Fruit fly (Drosophila melanogaster) whole organism, embryonic: Measurements from ENCODE around the gene CG46458.

ENCODE experiments used
- CG10959 ChIP-seq: fragments of 200-800 bp; sonication (Bioruptor generic); IDR thresholded peaks from 2 replicates; pipeline ENCODE4 v1.3.6; 2022; ENCODE audit warnings: missing biosample characterization, missing genetic modification characterization
- CG11247 ChIP-seq: fragments of 200-800 bp; sonication (Bioruptor generic); IDR thresholded peaks from 2 replicates; pipeline ENCODE4 v1.3.6; 2022; ENCODE audit warnings: missing biosample characterization, missing genetic modification characterization
- CG11723 ChIP-seq: fragments of 200-800 bp; sonication (Bioruptor generic); optimal IDR thresholded peaks from 2 replicates; lab custom pipeline; 2017; ENCODE audit warnings: missing biosample characterization, mild to moderate bottlenecking, missing genetic modification characterization
- CG13424 ChIP-seq: fragments of 200-800 bp; sonication (Bioruptor generic); optimal IDR thresholded peaks from 2 replicates; lab custom pipeline; 2019; ENCODE audit warnings: missing biosample characterization, mild to moderate bottlenecking, missing genetic modification characterization, moderate library complexity
- CG15011 ChIP-seq: fragments of 200-800 bp; sonication (Bioruptor generic); optimal IDR thresholded peaks from 3 replicates; lab custom pipeline; 2018; ENCODE audit warnings: missing biosample characterization, mild to moderate bottlenecking, missing genetic modification characterization
- CG15269 ChIP-seq: fragments of 200-800 bp; sonication (Bioruptor generic); optimal IDR thresholded peaks from 2 replicates; lab custom pipeline; 2018; ENCODE audit warnings: missing biosample characterization, mild to moderate bottlenecking, missing genetic modification characterization, moderate library complexity
- CG1603 ChIP-seq: fragments of 200-800 bp; sonication (Bioruptor generic); optimal IDR thresholded peaks from 2 replicates; lab custom pipeline; 2019; ENCODE audit warnings: missing biosample characterization, mild to moderate bottlenecking, missing genetic modification characterization, moderate library complexity
- CG16779 ChIP-seq: fragments of 200-800 bp; sonication (Bioruptor generic); IDR thresholded peaks from 2 replicates; pipeline ENCODE4 v1.3.6; 2022; ENCODE audit warnings: missing biosample characterization, missing genetic modification characterization
- CG16815 ChIP-seq: fragments of 200-800 bp; sonication (Bioruptor generic); optimal IDR thresholded peaks from 3 replicates; lab custom pipeline; 2017; ENCODE audit warnings: missing biosample characterization, mild to moderate bottlenecking, missing genetic modification characterization
- CG2116 ChIP-seq: fragments of 200-800 bp; sonication (Bioruptor generic); optimal IDR thresholded peaks from 3 replicates; lab custom pipeline; 2018; ENCODE audit warnings: missing biosample characterization, mild to moderate bottlenecking, missing genetic modification characterization
- CG30403 ChIP-seq: fragments of 200-800 bp; sonication (Bioruptor generic); optimal IDR thresholded peaks from 3 replicates; lab custom pipeline; 2016; ENCODE audit warnings: missing biosample characterization, missing genetic modification characterization
- CG4424 ChIP-seq: fragments of 200-800 bp; sonication (Bioruptor generic); optimal IDR thresholded peaks from 3 replicates; lab custom pipeline; 2016; ENCODE audit warnings: missing biosample characterization, missing genetic modification characterization
- CG6254 ChIP-seq: fragments of 200-800 bp; sonication (Bioruptor generic); optimal IDR thresholded peaks from 3 replicates; lab custom pipeline; 2017; ENCODE audit warnings: mild to moderate bottlenecking, missing biosample characterization, missing genetic modification reagents, missing genetic modification characterization
- CG6813 ChIP-seq: fragments of 200-800 bp; sonication (Bioruptor generic); optimal IDR thresholded peaks from 2 replicates; lab custom pipeline; 2017; ENCODE audit warnings: missing biosample characterization, missing genetic modification characterization, mild to moderate bottlenecking, moderate library complexity, missing genetic modification reagents
- CG7556 ChIP-seq: fragments of 200-800 bp; sonication (Bioruptor generic); optimal IDR thresholded peaks from 2 replicates; lab custom pipeline; 2017; ENCODE audit warnings: missing biosample characterization, mild to moderate bottlenecking, missing genetic modification characterization
- CG7987 ChIP-seq: fragments of 200-800 bp; sonication (Bioruptor generic); optimal IDR thresholded peaks from 2 replicates; lab custom pipeline; 2018; ENCODE audit warnings: missing biosample characterization, mild to moderate bottlenecking, missing genetic modification characterization, moderate library complexity
- CG8388 ChIP-seq: fragments of 200-800 bp; sonication (Bioruptor generic); optimal IDR thresholded peaks from 2 replicates; lab custom pipeline; 2019; ENCODE audit warnings: missing biosample characterization, mild to moderate bottlenecking, missing genetic modification characterization, moderate library complexity
- CG9817 ChIP-seq: fragments of 200-800 bp; sonication (Bioruptor generic); optimal IDR thresholded peaks from 2 replicates; lab custom pipeline; 2018; ENCODE audit warnings: missing biosample characterization, mild to moderate bottlenecking, missing genetic modification characterization, moderate library complexity
- CG9876 ChIP-seq: fragments of 200-800 bp; sonication (Bioruptor generic); optimal IDR thresholded peaks from 2 replicates; lab custom pipeline; 2016; ENCODE audit warnings: missing biosample characterization, missing genetic modification characterization
- H2.0 ChIP-seq: fragments of 200-800 bp; sonication (Bioruptor generic); IDR thresholded peaks from 2 replicates; pipeline ENCODE4 v1.3.6; 2022; ENCODE audit warnings: missing biosample characterization, missing genetic modification characterization
- NC2β ChIP-seq: fragments of 200-800 bp; sonication (Bioruptor generic); optimal IDR thresholded peaks from 2 replicates; lab custom pipeline; 2016; ENCODE audit warnings: missing biosample characterization, missing genetic modification characterization
- Neu2 ChIP-seq: fragments of 200-800 bp; sonication (Bioruptor generic); optimal IDR thresholded peaks from 3 replicates; lab custom pipeline; 2016; ENCODE audit warnings: missing biosample characterization, missing genetic modification characterization, borderline replicate concordance
- Ravus ChIP-seq: fragments of 200-800 bp; sonication (Bioruptor generic); IDR thresholded peaks from 2 replicates; pipeline ENCODE4 v1.3.6; 2022; ENCODE audit warnings: missing biosample characterization, missing genetic modification characterization
- Scr ChIP-seq: fragments of 200-800 bp; sonication (Bioruptor generic); IDR thresholded peaks from 2 replicates; pipeline ENCODE4 v1.3.6; 2022; ENCODE audit warnings: missing biosample characterization, missing genetic modification characterization; ENCODE audit not compliant: partially characterized antibody
- Side ChIP-seq: fragments of 200-800 bp; sonication (Bioruptor generic); optimal IDR thresholded peaks from 2 replicates; lab custom pipeline; 2016; ENCODE audit warnings: missing biosample characterization, missing genetic modification characterization
- Spps ChIP-seq: fragments of 200-800 bp; sonication (Bioruptor generic); optimal IDR thresholded peaks from 2 replicates; lab custom pipeline; 2018; ENCODE audit warnings: missing biosample characterization, mild to moderate bottlenecking, missing genetic modification characterization
- Ssrp ChIP-seq: fragments of 200-800 bp; sonication (Bioruptor generic); optimal IDR thresholded peaks from 2 replicates; lab custom pipeline; 2018; ENCODE audit warnings: missing biosample characterization, mild to moderate bottlenecking, missing genetic modification characterization, moderate library complexity
- Taf1 ChIP-seq: fragments of 200-800 bp; sonication (Bioruptor generic); IDR thresholded peaks from 2 replicates; pipeline ENCODE4 v1.3.6; 2022; ENCODE audit warnings: missing biosample characterization, missing genetic modification characterization
- Xrp1 ChIP-seq: fragments of 200-800 bp; sonication (Bioruptor generic); IDR thresholded peaks from 2 replicates; pipeline ENCODE4 v1.3.6; 2022; ENCODE audit warnings: missing biosample characterization, missing genetic modification characterization
- ato ChIP-seq: fragments of 200-800 bp; sonication (Bioruptor generic); IDR thresholded peaks from 2 replicates; pipeline ENCODE4 v1.3.6; 2022; ENCODE audit warnings: missing biosample characterization, missing genetic modification characterization; ENCODE audit not compliant: partially characterized antibody
- bowl ChIP-seq: fragments of 200-800 bp; sonication (Bioruptor generic); IDR thresholded peaks from 2 replicates; pipeline ENCODE4 v1.3.6; 2022; ENCODE audit warnings: missing biosample characterization, missing genetic modification characterization
- cad ChIP-seq: fragments of >200 bp; optimal IDR thresholded peaks from 2 replicates; lab custom pipeline; 2017; ENCODE audit warnings: missing biosample characterization, missing genetic modification characterization
- cato ChIP-seq: fragments of 200-800 bp; sonication (Bioruptor generic); optimal IDR thresholded peaks from 2 replicates; lab custom pipeline; 2016; ENCODE audit warnings: missing biosample characterization, missing genetic modification characterization, borderline replicate concordance
- cg ChIP-seq: fragments of 200-800 bp; sonication (Bioruptor generic); optimal IDR thresholded peaks from 3 replicates; lab custom pipeline; 2019; ENCODE audit warnings: missing biosample characterization, mild to moderate bottlenecking, missing genetic modification characterization, moderate library complexity
- crp ChIP-seq, 2 experiments: fragments of 200-800 bp; sonication (Bioruptor generic); optimal IDR thresholded peaks; 2 replicates in 1 of 2; 3 replicates in 1 of 2; lab custom pipeline; 2017; ENCODE audit warnings: missing biosample characterization in 2 of 2, missing genetic modification characterization in 2 of 2, mild to moderate bottlenecking in 1 of 2, moderate library complexity in 1 of 2
- eve ChIP-seq, 2 experiments: fragments of >200 bp; optimal IDR thresholded peaks; 2 replicates each; lab custom pipeline; 2017; ENCODE audit warnings: missing biosample characterization in 2 of 2, missing genetic modification characterization in 2 of 2
- exex ChIP-seq: fragments of 200-800 bp; sonication (Bioruptor generic); optimal IDR thresholded peaks from 4 replicates; lab custom pipeline; 2018; ENCODE audit warnings: missing biosample characterization, mild to moderate bottlenecking, missing genetic modification characterization, moderate library complexity
- fd96Cb ChIP-seq: fragments of 200-800 bp; sonication (Bioruptor generic); optimal IDR thresholded peaks from 2 replicates; lab custom pipeline; 2018; ENCODE audit warnings: missing biosample characterization, mild to moderate bottlenecking, missing genetic modification characterization, moderate library complexity
- fu2 ChIP-seq: fragments of 200-800 bp; sonication (Bioruptor generic); optimal IDR thresholded peaks from 2 replicates; lab custom pipeline; 2016; ENCODE audit warnings: missing biosample characterization, missing genetic modification characterization
- h ChIP-seq: fragments of >200 bp; optimal IDR thresholded peaks from 2 replicates; lab custom pipeline; 2017
- knrl ChIP-seq: fragments of 200-800 bp; sonication (Bioruptor generic); IDR thresholded peaks from 3 replicates; pipeline ENCODE4 v1.3.6; 2022; ENCODE audit warnings: missing biosample characterization, missing genetic modification characterization; ENCODE audit not compliant: partially characterized antibody
- odd ChIP-seq: fragments of 200-800 bp; sonication (Bioruptor generic); optimal IDR thresholded peaks from 2 replicates; lab custom pipeline; 2017; ENCODE audit warnings: missing biosample characterization, mild to moderate bottlenecking, missing genetic modification characterization
- pzg ChIP-seq: fragments of 200-800 bp; sonication (Bioruptor generic); optimal IDR thresholded peaks from 3 replicates; lab custom pipeline; 2018; ENCODE audit warnings: missing biosample characterization, mild to moderate bottlenecking, missing genetic modification characterization, moderate library complexity
- ranshi ChIP-seq: fragments of 200-800 bp; sonication (Bioruptor generic); IDR thresholded peaks from 2 replicates; pipeline ENCODE4 v1.3.6; 2022; ENCODE audit warnings: missing biosample characterization, missing genetic modification characterization
- ro ChIP-seq: fragments of 200-800 bp; sonication (Bioruptor generic); IDR thresholded peaks from 2 replicates; pipeline ENCODE4 v1.3.6; 2022; ENCODE audit warnings: missing biosample characterization, missing genetic modification characterization
- so ChIP-seq: fragments of 200-800 bp; sonication (Bioruptor generic); IDR thresholded peaks from 3 replicates; pipeline ENCODE4 v1.3.6; 2022; ENCODE audit warnings: missing biosample characterization, missing genetic modification characterization
- sob ChIP-seq: fragments of 200-800 bp; sonication (Bioruptor generic); IDR thresholded peaks from 2 replicates; pipeline ENCODE4 v1.3.6; 2022; ENCODE audit warnings: missing biosample characterization, missing genetic modification characterization
- stwl ChIP-seq: fragments of 200-800 bp; sonication (Bioruptor generic); optimal IDR thresholded peaks from 3 replicates; lab custom pipeline; 2018; ENCODE audit warnings: missing biosample characterization, mild to moderate bottlenecking, missing genetic modification characterization, moderate library complexity
- toy ChIP-seq: fragments of 200-800 bp; sonication (Bioruptor generic); IDR thresholded peaks from 2 replicates; pipeline ENCODE4 v1.3.6; 2022; ENCODE audit warnings: missing biosample characterization, missing genetic modification characterization
- trem ChIP-seq: fragments of 200-800 bp; optimal IDR thresholded peaks from 3 replicates; lab custom pipeline; 2019; ENCODE audit warnings: missing biosample characterization, mild to moderate bottlenecking, missing genetic modification characterization, moderate library complexity
- unc-4 ChIP-seq: fragments of 200-800 bp; sonication (Bioruptor generic); IDR thresholded peaks from 2 replicates; pipeline ENCODE4 v1.3.6; 2022; ENCODE audit warnings: missing biosample characterization, missing genetic modification characterization; ENCODE audit not compliant: partially characterized antibody
- wor ChIP-seq: fragments of 200-800 bp; sonication (Bioruptor generic); IDR thresholded peaks from 2 replicates; pipeline ENCODE4 v1.3.6; 2022; ENCODE audit warnings: missing biosample characterization, missing genetic modification characterization

Gene CG46458

DNA sequence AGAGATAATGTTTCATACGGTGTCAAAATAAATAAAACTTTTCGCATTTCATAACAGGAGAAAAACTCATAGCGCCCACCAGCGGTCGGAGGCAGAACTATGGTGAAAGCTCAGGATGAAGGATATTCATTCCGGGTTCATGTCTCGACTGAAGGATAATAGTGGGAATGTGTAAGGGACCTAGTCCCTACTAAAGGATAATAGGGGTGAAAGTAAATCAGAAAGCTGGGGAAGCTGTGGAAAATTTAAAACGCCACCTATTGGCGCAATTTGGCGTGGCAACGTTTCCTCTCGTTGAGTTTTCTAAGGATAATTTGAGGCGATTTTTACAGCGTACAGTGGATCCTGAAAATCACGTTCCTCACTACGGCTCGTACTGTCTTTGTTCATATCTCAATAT, 15.1 kb upstream of the CG46458 start (continued):
- TF ChIP-seq CG6813 (GFP tag; lab: Kevin White, UChicago) (peak; percentile 53), CG9817 (tag; lab: Kevin White, UChicago) (no peak), knrl (GFP tag; lab: Robert Waterston, UW) (no peak), CG16815 (GFP tag; lab: Kevin White, UChicago) (no peak), ro (GFP tag; lab: Robert Waterston, UW) (no peak), cg (GFP tag; lab: Kevin White, UChicago) (no peak), CG30403 (GFP tag; lab: Kevin White, UChicago) (no peak), trem (tag; lab: Kevin White, UChicago) (peak; percentile 13), wor (GFP tag; lab: Robert Waterston, UW) (no peak), CG1603 (tag; lab: Kevin White, UChicago) (peak; percentile 23), Ssrp (tag; lab: Kevin White, UChicago) (no peak), Ravus (GFP tag; lab: Robert Waterston, UW) (no peak), ranshi (GFP tag; lab: Robert Waterston, UW) (no peak), NC2β (no peak), CG16779 (GFP tag; lab: Robert Waterston, UW) (no peak), cato (GFP tag; lab: Kevin White, UChicago) (no peak), ato (GFP tag; lab: Robert Waterston, UW) (no peak), h (no peak), so (no peak), odd (GFP tag; lab: Kevin White, UChicago) (no peak), pzg (GFP tag; lab: Kevin White, UChicago) (no peak), CG10959 (GFP tag; lab: Robert Waterston, UW) (no peak), bowl (GFP tag; lab: Robert Waterston, UW) (no peak), Scr (GFP tag; lab: Robert Waterston, UW) (no peak), eve (GFP tag; optimal IDR thresholded peaks at IDR 0.05; lab: Kevin White, UChicago) (no peak), Neu2 (GFP tag; lab: Kevin White, UChicago) (peak; percentile 31), unc-4 (GFP tag; lab: Robert Waterston, UW) (no peak), CG8388 (GFP tag; lab: Kevin White, UChicago) (peak; percentile 23), CG7556 (GFP tag; lab: Kevin White, UChicago) (no peak), Xrp1 (GFP tag; lab: Robert Waterston, UW) (peak; percentile 29; the same call in 1 of the 2 replicates), fu2 (GFP tag; lab: Kevin White, UChicago) (no peak), CG4424 (GFP tag; lab: Kevin White, UChicago) (no peak), CG11723 (GFP tag; lab: Kevin White, UChicago) (no peak), CG9876 (no peak), fd96Cb (tag; lab: Kevin White, UChicago) (no peak), Taf1 (GFP tag; lab: Robert Waterston, UW) (no peak), Side (GFP tag; lab: Kevin White, UChicago) (peak; percentile 1), crp (GFP tag; optimal IDR thresholded peaks at IDR 0.05; lab: Kevin White, UChicago) (no peak), cad (GFP tag; lab: Kevin White, UChicago) (no peak), sob (GFP tag; lab: Robert Waterston, UW) (no peak), CG13424 (tag; lab: Kevin White, UChicago) (peak; percentile 21), CG15269 (no peak), H2.0 (GFP tag; lab: Robert Waterston, UW) (no peak), CG7987 (GFP tag; lab: Kevin White, UChicago) (no peak), toy (GFP tag; lab: Robert Waterston, UW) (no peak), exex (tag; lab: Kevin White, UChicago) (no peak), Spps (tag; lab: Kevin White, UChicago) (no peak), CG6254 (GFP tag; lab: Kevin White, UChicago) (peak; percentile 5), CG2116 (GFP tag; lab: Kevin White, UChicago) (no peak), CG11247 (GFP tag; lab: Robert Waterston, UW) (no peak), CG15011 (GFP tag; lab: Kevin White, UChicago) (no peak), stwl (tag; lab: Kevin White, UChicago) (no peak)
